Worm (Caenorhabditis elegans) whole organism, L4 larva: ENCODE measurements around the gene cyp-35A2.

Experiments
- F44E2.7 ChIP-seq: fragments of 200-800 bp; sonication (Bioruptor generic); IDR thresholded peaks from 2 replicates; pipeline ENCODE4 v2.1.2; 2022; ENCODE audit warnings: missing genetic modification characterization, missing compliant biosample characterization
- ama-1 ChIP-seq: fragments of 150-350 bp; optimal IDR thresholded peaks from 2 replicates; lab custom pipeline; 2014; ENCODE audit warnings: inconsistent platforms, mixed read lengths
- cey-2 ChIP-seq: sonication (generic microtip); optimal IDR thresholded peaks from 3 replicates; lab custom pipeline; 2017; ENCODE audit warnings: missing genetic modification characterization, mild to moderate bottlenecking, missing compliant biosample characterization, antibody characterized with exemption, borderline replicate concordance; ENCODE audit not compliant: insufficient read depth
- lim-7 ChIP-seq: fragments of 200-800 bp; sonication (Bioruptor generic); IDR thresholded peaks from 2 replicates; pipeline ENCODE4 v1.3.6; 2022; ENCODE audit warnings: missing genetic modification characterization, missing compliant biosample characterization
- madf-9 ChIP-seq: fragments of 200-800 bp; sonication (Bioruptor generic); conservative IDR thresholded peaks from 2 replicates; pipeline ENCODE4 v1.3.6; 2022; ENCODE audit warnings: missing genetic modification reagents, missing genetic modification characterization, missing compliant biosample characterization
- snpc-1.2 ChIP-seq: fragments of 200-800 bp; sonication (Bioruptor generic); IDR thresholded peaks from 2 replicates; pipeline ENCODE4 v1.3.6; 2022; ENCODE audit warnings: missing genetic modification reagents, missing genetic modification characterization, missing compliant biosample characterization
- unc-39 ChIP-seq: sonication (generic microtip); optimal IDR thresholded peaks from 2 replicates; lab custom pipeline; 2017; ENCODE audit warnings: missing biosample characterization, missing genetic modification characterization
- zfp-2 ChIP-seq: sonication (generic microtip); optimal IDR thresholded peaks from 2 replicates; lab custom pipeline; 2016; ENCODE audit warnings: mild to moderate bottlenecking, missing genetic modification characterization, missing compliant biosample characterization
- zfp-3 ChIP-seq: fragments of 200-800 bp; sonication (Bioruptor generic); conservative IDR thresholded peaks from 2 replicates; pipeline ENCODE4 v1.3.6; 2022; ENCODE audit warnings: missing genetic modification reagents, missing genetic modification characterization, missing compliant biosample characterization

DNA sequence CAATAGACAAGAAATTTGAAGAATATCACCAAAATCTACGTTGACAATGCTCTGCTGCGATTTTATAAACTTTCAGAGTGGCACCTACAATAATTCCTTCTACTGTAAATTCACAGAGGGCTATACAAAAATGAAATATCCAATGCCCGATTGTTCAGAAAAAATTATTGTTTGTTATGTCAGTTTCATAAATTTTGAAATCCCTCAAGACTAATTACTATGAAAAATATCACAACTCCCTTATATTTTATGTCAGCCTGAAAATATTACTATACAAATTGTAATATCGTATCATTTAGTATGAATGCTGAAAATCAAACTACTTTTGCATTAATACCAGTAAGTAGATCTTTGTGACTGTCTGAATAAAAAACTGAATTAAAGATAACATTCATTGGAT lies 36.6 kb upstream of the cyp-35A2 start, which contains the start of gene srx-60:
- TF ChIP-seq zfp-3 (GFP tag; lab: Robert Waterston, UW) (no peak), ama-1 (lab: Kevin White, UChicago) (no peak), lim-7 (GFP tag; lab: Robert Waterston, UW) (no peak), madf-9 (GFP tag; lab: Robert Waterston, UW) (no peak), cey-2 (no peak), unc-39 (no peak), zfp-2 (tag; lab: Kevin White, UChicago) (no peak), snpc-1.2 (GFP tag; lab: Robert Waterston, UW) (no peak), F44E2.7 (GFP tag; lab: Robert Waterston, UW) (no peak)
